Fruit fly (Drosophila melanogaster): ENCODE data around the gene Jon25Bii.
A peak's percentile ranks its signal among the peaks of the same experiment; 100 is the strongest.

The Jon25Bii gene

dm6 chr2L:4999389-5000032, 46.6 kb upstream of the Jon25Bii start (continued):
- TF ChIP-seq C15 (GFP tag; IDR thresholded peaks at IDR 0.05) (0 out of 3 replicates have a peak, but pooled peaks have one; percentile 34), ttk (GFP tag; IDR thresholded peaks at IDR 0.05) (peak; percentile 72; the same call in 1 of the 2 replicates), grn (GFP tag; optimal IDR thresholded peaks at IDR 0.05) (peak; percentile 41), CG7556 (GFP tag; optimal IDR thresholded peaks at IDR 0.05) (peak; percentile 27), Hmr (GFP tag; optimal IDR thresholded peaks at IDR 0.05) (peak; percentile 55), sc (optimal IDR thresholded peaks at IDR 0.05) (no peak), sc (GFP tag; optimal IDR thresholded peaks at IDR 0.05) (peak; percentile 57), CG15479 (GFP tag; optimal IDR thresholded peaks at IDR 0.05) (no peak), Xrp1 (GFP tag; IDR thresholded peaks at IDR 0.05) (peak; percentile 73), CG8478 (optimal IDR thresholded peaks at IDR 0.05) (no peak), NFAT (GFP tag; IDR thresholded peaks at IDR 0.05) (peak; percentile 66), Myb (GFP tag; optimal IDR thresholded peaks at IDR 0.05) (peak; percentile 30), cas (GFP tag; IDR thresholded peaks at IDR 0.05) (no peak), gce (GFP tag; IDR thresholded peaks at IDR 0.05) (peak; percentile 37; the same call in 2 of the 3 replicates), HLH3B (GFP tag; IDR thresholded peaks at IDR 0.05) (peak; percentile 56), jumu (GFP tag; optimal IDR thresholded peaks at IDR 0.05) (peak; percentile 48), CG14014 (GFP tag; IDR thresholded peaks at IDR 0.05) (peak; percentile 64), kni (GFP tag; optimal IDR thresholded peaks at IDR 0.05) (no peak), chif (GFP tag; optimal IDR thresholded peaks at IDR 0.05) (peak; percentile 50 to 67), Drgx (GFP tag; IDR thresholded peaks at IDR 0.05) (peak; percentile 90), CG3065 (GFP tag; optimal IDR thresholded peaks at IDR 0.05) (no peak), CG18262 (tag; optimal IDR thresholded peaks at IDR 0.05) (peak; percentile 65), gro (GFP tag; optimal IDR thresholded peaks at IDR 0.05) (peak; percentile 21), Bteb2 (GFP tag; optimal IDR thresholded peaks at IDR 0.05) (peak; percentile 54), nerfin-1 (tag; optimal IDR thresholded peaks at IDR 0.05) (peak; percentile 4), CG12104 (GFP tag; optimal IDR thresholded peaks at IDR 0.05) (peak; percentile 39), CG6654 (GFP tag; optimal IDR thresholded peaks at IDR 0.05) (peak; percentile 61), HmgD (GFP tag; optimal IDR thresholded peaks at IDR 0.05) (no peak), CG13624 (GFP tag; optimal IDR thresholded peaks at IDR 0.05) (peak; percentile 55), CG31224 (GFP tag; IDR thresholded peaks at IDR 0.05) (peak; percentile 54; the same call in 1 of the 2 replicates), org-1 (GFP tag; optimal IDR thresholded peaks at IDR 0.05) (peak; percentile 14), ATbp (GFP tag; optimal IDR thresholded peaks at IDR 0.05) (peak; percentile 54), CG31388 (GFP tag; optimal IDR thresholded peaks at IDR 0.05) (peak; percentile 24), CG4282 (GFP tag; optimal IDR thresholded peaks at IDR 0.05) (no peak), CG7372 (GFP tag; IDR thresholded peaks at IDR 0.05) (peak; percentile 63), HmgZ (tag; optimal IDR thresholded peaks at IDR 0.05) (peak; percentile 38), D19B (GFP tag; optimal IDR thresholded peaks at IDR 0.05) (peak; percentile 53), CG11247 (GFP tag; IDR thresholded peaks at IDR 0.05) (peak; percentile 76), Mrtf (GFP tag; IDR thresholded peaks at IDR 0.05) (peak; percentile 77; the same call in 2 of the 3 replicates), Tbp (GFP tag; optimal IDR thresholded peaks at IDR 0.05) (no peak), Kr (GFP tag; optimal IDR thresholded peaks at IDR 0.05) (no peak), NC2α (GFP tag; optimal IDR thresholded peaks at IDR 0.05) (peak; percentile 14), CG2712 (tag; optimal IDR thresholded peaks at IDR 0.05) (peak; percentile 72), CG14441 (GFP tag; IDR thresholded peaks at IDR 0.05) (peak; percentile 78), Elba2 (GFP tag; optimal IDR thresholded peaks at IDR 0.05) (no peak), CG3847 (GFP tag; IDR thresholded peaks at IDR 0.05) (peak; percentile 57; the same call in 1 of the 2 replicates), CG7928 (GFP tag; optimal IDR thresholded peaks at IDR 0.05) (peak; percentile 23), CG42726 (GFP tag; IDR thresholded peaks at IDR 0.05; ENCODE audit: partially characterized antibody) (no peak), Ets97D (GFP tag; optimal IDR thresholded peaks at IDR 0.05) (no peak), dmrt99B (tag; optimal IDR thresholded peaks at IDR 0.05) (peak; percentile 71), Doc2 (GFP tag; IDR thresholded peaks at IDR 0.05) (no peak), phol (tag; optimal IDR thresholded peaks at IDR 0.05) (peak; percentile 74)

Measured in whole organism, embryonic.